Fruit fly (Drosophila melanogaster): Measurements from ENCODE around the gene CG17450.
"Not testable (repeated sequence)": the region's sequence is repeated elsewhere in the genome, so short reads cannot be mapped to it uniquely, and the experiment has no call there.

DNA sequence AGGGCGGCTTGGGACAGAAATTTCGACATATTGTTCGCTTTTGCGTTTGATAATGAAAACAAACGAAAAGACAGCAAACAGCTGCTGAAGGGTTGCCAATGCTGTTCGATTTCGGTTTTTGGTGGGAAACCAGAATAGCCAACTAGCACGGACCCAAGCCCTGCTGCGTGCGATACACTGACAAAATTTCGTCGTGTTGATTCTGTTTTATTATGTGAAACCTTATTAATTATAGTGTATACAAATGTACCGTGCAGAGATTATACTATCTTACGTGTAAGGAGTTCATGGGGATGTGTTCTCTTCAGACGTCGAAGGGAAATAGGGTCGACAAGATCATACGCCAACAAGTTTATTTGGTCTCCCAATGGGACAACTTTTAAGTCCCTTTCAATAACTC is 14.9 kb upstream of the CG17450 start, which contains the start of gene CG32500:
- not testable (repeated sequence) for TF ChIP-seq CG8319 (GFP tag; optimal IDR thresholded peaks at IDR 0.05); Hr38 (GFP tag; optimal IDR thresholded peaks at IDR 0.05); CG3919 (GFP tag; optimal IDR thresholded peaks at IDR 0.05); eg (GFP tag; IDR thresholded peaks at IDR 0.05); lz (GFP tag; optimal IDR thresholded peaks at IDR 0.05); Eip93F (GFP tag; optimal IDR thresholded peaks at IDR 0.05); CG6854 (GFP tag; optimal IDR thresholded peaks at IDR 0.05); CG3032 (tag; optimal IDR thresholded peaks at IDR 0.05); CG8119 (GFP tag; IDR thresholded peaks at IDR 0.05); dac (GFP tag; optimal IDR thresholded peaks at IDR 0.05)

Measured in whole organism, prepupa.